Worm (Caenorhabditis elegans): Measurements from ENCODE around the gene mrps-26.

Gene mrps-26

DNA sequence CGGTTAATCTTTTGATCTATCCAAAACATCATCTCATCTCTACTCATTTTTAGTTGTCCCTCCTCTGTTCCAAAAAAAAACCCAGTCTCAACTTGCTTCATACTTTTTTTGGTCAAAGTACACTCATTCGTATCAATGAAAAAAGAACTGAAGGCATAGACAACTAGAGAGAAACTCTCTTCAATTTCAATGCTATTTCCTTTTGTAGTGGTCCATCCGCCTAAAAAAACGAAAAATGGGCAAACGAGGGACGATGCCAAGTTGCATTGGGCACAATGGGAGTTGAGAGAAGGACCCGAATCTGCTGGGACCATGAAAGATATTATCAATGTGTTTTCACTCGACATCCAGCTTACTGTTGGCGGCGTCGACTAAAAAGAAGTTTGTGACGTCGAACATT is 45.8 kb downstream of the mrps-26 start:
- no peak for TF ChIP-seq F13C5.2 (tag; optimal IDR thresholded peaks at IDR 0.05)
- TF ChIP-seq hnd-1 (tag; optimal IDR thresholded peaks at IDR 0.05): no peak
- TF ChIP-seq ceh-36 (tag; optimal IDR thresholded peaks at IDR 0.05): no peak
- TF ChIP-seq flt-1 (GFP tag; IDR thresholded peaks at IDR 0.05): no peak
- TF ChIP-seq ceh-13 (GFP tag; optimal IDR thresholded peaks at IDR 0.05): no peak
- no peak for TF ChIP-seq tbx-11 (GFP tag; IDR thresholded peaks at IDR 0.05)

DNA sequence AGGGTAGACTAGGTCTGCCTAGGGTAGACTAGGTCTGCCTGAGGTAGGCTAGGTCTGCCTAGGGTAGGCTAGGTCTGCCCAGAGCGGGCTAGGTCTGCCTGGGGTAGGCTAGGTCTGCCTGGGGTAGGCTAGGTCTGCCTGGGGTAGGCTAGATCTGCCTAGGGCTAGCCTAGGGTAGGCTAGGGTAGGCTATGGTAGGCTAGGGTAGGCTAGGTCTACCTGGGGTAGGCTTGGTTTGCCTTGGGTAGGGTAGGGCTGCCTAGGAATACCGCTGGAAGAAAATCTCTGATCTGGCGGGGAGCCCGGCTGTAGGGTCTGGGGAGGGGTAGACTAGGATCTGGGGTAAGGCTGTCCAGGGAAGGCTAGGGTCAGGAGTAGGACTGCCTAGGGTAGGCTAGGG is 51.1 kb downstream of the mrps-26 start:
- TF ChIP-seq pes-1 (GFP tag; IDR thresholded peaks at IDR 0.05) (no peak), flt-1 (GFP tag; IDR thresholded peaks at IDR 0.05) (no peak), aly-1 (tag; optimal IDR thresholded peaks at IDR 0.05) (no peak), F13C5.2 (tag; optimal IDR thresholded peaks at IDR 0.05) (no peak), ceh-36 (tag; optimal IDR thresholded peaks at IDR 0.05) (no peak), tbx-37 (GFP tag; conservative IDR thresholded peaks at IDR 0.05) (no peak), sea-1 (GFP tag; conservative IDR thresholded peaks at IDR 0.05) (no peak), scrt-1 (GFP tag; IDR thresholded peaks at IDR 0.05) (no peak), ama-1 (optimal IDR thresholded peaks at IDR 0.05) (no peak), hnd-1 (tag; optimal IDR thresholded peaks at IDR 0.05) (no peak), ceh-13 (GFP tag; optimal IDR thresholded peaks at IDR 0.05) (no peak), tra-4 (tag; optimal IDR thresholded peaks at IDR 0.05) (no peak), hmg-4 (GFP tag; optimal IDR thresholded peaks at IDR 0.05) (no peak)
